Worm (Caenorhabditis elegans) whole organism, L4/young adult: ENCODE measurements around the gene B0454.5.
"Not testable (repeated sequence)": the region's sequence is repeated elsewhere in the genome, so short reads cannot be mapped to it uniquely, and the experiment has no call there.

Experiments used
- W03F9.2 ChIP-seq: fragments of 150-350 bp; optimal IDR thresholded peaks from 2 replicates; lab custom pipeline; 2014; ENCODE audit warnings: missing biosample characterization, missing genetic modification characterization
- dao-5 ChIP-seq: sonication (generic microtip); optimal IDR thresholded peaks from 2 replicates; lab custom pipeline; 2016; ENCODE audit warnings: missing genotype, missing genetic modification characterization, moderate library complexity, missing compliant biosample characterization
- him-1 ChIP-seq: sonication (generic microtip); optimal IDR thresholded peaks from 2 replicates; lab custom pipeline; 2016; ENCODE audit warnings: missing genotype, missing genetic modification reagents, missing genetic modification characterization, missing compliant biosample characterization

- TF ChIP-seq dao-5, him-1, W03F9.2 (tag; lab: Kevin White, UChicago): not testable (repeated sequence)
These were observed 6.2 kb upstream of the B0454.5 start, which contains the start of gene B0454.6 for ce11 chrII:3032480-3032879.
